Fruit fly (Drosophila melanogaster): Measurements from ENCODE around the gene CG11885.

CG11885 gene

DNA sequence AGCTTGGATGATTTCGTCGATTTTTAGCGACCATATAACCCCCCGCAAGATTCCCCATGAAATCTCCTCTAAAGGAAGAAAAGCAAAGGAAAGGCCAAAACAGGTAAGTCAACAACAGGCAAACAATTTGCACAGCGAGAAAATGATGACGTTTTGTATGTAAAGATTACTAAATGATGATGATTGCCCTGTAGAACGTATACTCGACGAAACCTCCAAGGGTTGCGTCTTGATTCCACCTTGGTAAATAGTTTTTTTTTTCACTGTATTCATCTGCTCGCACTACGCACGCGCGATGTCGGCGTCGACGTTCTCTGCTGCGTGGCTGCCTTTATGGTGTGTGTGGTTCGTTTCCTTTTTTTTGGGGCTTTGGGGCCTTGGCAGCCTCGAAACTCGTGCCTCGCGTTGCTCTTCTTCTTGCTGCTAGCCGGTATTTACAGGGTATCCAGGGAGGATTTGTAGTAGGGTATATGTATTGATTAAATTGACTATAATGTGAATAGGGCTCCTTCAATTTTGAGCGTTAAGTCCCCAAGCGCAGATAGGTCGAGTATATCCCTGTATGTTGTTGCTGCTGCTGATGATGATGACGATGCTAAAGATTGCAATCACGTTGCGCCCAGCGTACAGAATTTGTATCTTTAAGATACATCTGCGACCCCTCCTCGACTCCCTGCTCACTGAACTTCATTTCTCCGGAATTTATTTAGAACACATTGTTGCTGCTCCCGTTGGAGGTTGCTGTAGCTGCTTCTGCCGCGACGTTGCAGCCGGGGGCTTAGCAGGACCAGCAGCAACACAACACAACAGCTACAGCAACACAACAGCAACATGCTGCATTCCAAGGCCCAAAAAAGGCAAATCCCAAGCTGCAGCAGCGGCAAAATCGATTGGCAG lies 6.3 kb upstream of the CG11885 start (continued):
- TF ChIP-seq Bdp1 (GFP tag; optimal IDR thresholded peaks at IDR 0.05), result no peak
- no peak for TF ChIP-seq NFAT (GFP tag; IDR thresholded peaks at IDR 0.05)
- 0 out of 2 replicates have a peak, but pooled peaks have one; percentile 24 for TF ChIP-seq Ptx1 (GFP tag; IDR thresholded peaks at IDR 0.05)
- peak; percentile 94 for TF ChIP-seq nom (GFP tag; optimal IDR thresholded peaks at IDR 0.05)
- TF ChIP-seq insv (GFP tag; optimal IDR thresholded peaks at IDR 0.05), result no peak
- TF ChIP-seq ham (GFP tag; IDR thresholded peaks at IDR 0.05), result no peak
- TF ChIP-seq tna (GFP tag; IDR thresholded peaks at IDR 0.05; ENCODE audit: partially characterized antibody), result no peak
- no peak for TF ChIP-seq CG1832 (GFP tag; optimal IDR thresholded peaks at IDR 0.05)
- TF ChIP-seq pho (GFP tag; optimal IDR thresholded peaks at IDR 0.05), result no peak
- TF ChIP-seq Fer3 (tag; optimal IDR thresholded peaks at IDR 0.05), result no peak
- no peak for TF ChIP-seq CG1024 (GFP tag; IDR thresholded peaks at IDR 0.05)
- no peak for TF ChIP-seq dmrt99B (tag; optimal IDR thresholded peaks at IDR 0.05)
- no peak for TF ChIP-seq odd (GFP tag; optimal IDR thresholded peaks at IDR 0.05)
- TF ChIP-seq emc (GFP tag; optimal IDR thresholded peaks at IDR 0.05), result no peak
- peak; percentile 22 for TF ChIP-seq CG18262 (tag; optimal IDR thresholded peaks at IDR 0.05)
- TF ChIP-seq sc (optimal IDR thresholded peaks at IDR 0.05), result no peak
- no peak for TF ChIP-seq sc (GFP tag; optimal IDR thresholded peaks at IDR 0.05)
- TF ChIP-seq NK7.1 (GFP tag; optimal IDR thresholded peaks at IDR 0.05), result no peak
- TF ChIP-seq ken (GFP tag; IDR thresholded peaks at IDR 0.05), result no peak
- no peak for TF ChIP-seq Dek (tag; optimal IDR thresholded peaks at IDR 0.05)
- TF ChIP-seq CG6791 (GFP tag; IDR thresholded peaks at IDR 0.05; ENCODE audit: partially characterized antibody), result no peak
- TF ChIP-seq CG4404 (GFP tag; IDR thresholded peaks at IDR 0.05), result no peak
- TF ChIP-seq Awh (GFP tag; IDR thresholded peaks at IDR 0.05), result no peak
- peak; percentile 93 for TF ChIP-seq Drgx (GFP tag; IDR thresholded peaks at IDR 0.05)
- TF ChIP-seq Med (GFP tag), result peak; percentile 44
- no peak for TF ChIP-seq CG17802 (tag; optimal IDR thresholded peaks at IDR 0.05)
- no peak for TF ChIP-seq Nf-YB (GFP tag; optimal IDR thresholded peaks at IDR 0.05)
- no peak for TF ChIP-seq wor (GFP tag; IDR thresholded peaks at IDR 0.05)
- TF ChIP-seq E2f1 (GFP tag; IDR thresholded peaks at IDR 0.05), result 0 out of 2 replicates have a peak, but pooled peaks have one; percentile 25
- TF ChIP-seq CG1529 (GFP tag; optimal IDR thresholded peaks at IDR 0.05), result no peak
- no peak for TF ChIP-seq otp (GFP tag; IDR thresholded peaks at IDR 0.05)
- no peak for TF ChIP-seq CG10274 (GFP tag; optimal IDR thresholded peaks at IDR 0.05)
- no peak for TF ChIP-seq bab2 (GFP tag; optimal IDR thresholded peaks at IDR 0.05)
- TF ChIP-seq sens (GFP tag), result peak; percentile 76
- no peak for TF ChIP-seq dan (GFP tag; IDR thresholded peaks at IDR 0.05)
- peak; percentile 8 for TF ChIP-seq CG2120 (GFP tag; optimal IDR thresholded peaks at IDR 0.05)
- no peak for TF ChIP-seq ems (GFP tag; optimal IDR thresholded peaks at IDR 0.05)
- TF ChIP-seq hbn (GFP tag; IDR thresholded peaks at IDR 0.05; ENCODE audit: partially characterized antibody), result no peak
- no peak for TF ChIP-seq crol (GFP tag; IDR thresholded peaks at IDR 0.05)
- TF ChIP-seq Hsf (GFP tag; optimal IDR thresholded peaks at IDR 0.05), result peak; percentile 13
- peak; percentile 86 for TF ChIP-seq lbe (GFP tag; optimal IDR thresholded peaks at IDR 0.05)
- no peak for TF ChIP-seq CG7963 (GFP tag; IDR thresholded peaks at IDR 0.05; ENCODE audit: partially characterized antibody)
- no peak for TF ChIP-seq Hr3 (GFP tag; optimal IDR thresholded peaks at IDR 0.05)
- no peak for TF ChIP-seq Lpt (GFP tag; optimal IDR thresholded peaks at IDR 0.05)
- TF ChIP-seq grn (GFP tag; optimal IDR thresholded peaks at IDR 0.05), result no peak
- TF ChIP-seq esg (GFP tag; conservative IDR thresholded peaks at IDR 0.05), result no peak
- no peak for TF ChIP-seq lov (optimal IDR thresholded peaks at IDR 0.05)
- TF ChIP-seq lov (GFP tag; IDR thresholded peaks at IDR 0.05), result 0 out of 3 replicates have a peak, but pooled peaks have one; percentile 66
- TF ChIP-seq Neu2 (GFP tag; optimal IDR thresholded peaks at IDR 0.05; ENCODE audit: borderline replicate concordance), result no peak
- TF ChIP-seq nau (GFP tag; optimal IDR thresholded peaks at IDR 0.05), result no peak

All from whole organism, embryonic.